Worm (Caenorhabditis elegans): ENCODE data around the gene dhs-23.
A peak's percentile ranks its signal among the peaks of the same experiment; 100 is the strongest.

The dhs-23 gene

DNA sequence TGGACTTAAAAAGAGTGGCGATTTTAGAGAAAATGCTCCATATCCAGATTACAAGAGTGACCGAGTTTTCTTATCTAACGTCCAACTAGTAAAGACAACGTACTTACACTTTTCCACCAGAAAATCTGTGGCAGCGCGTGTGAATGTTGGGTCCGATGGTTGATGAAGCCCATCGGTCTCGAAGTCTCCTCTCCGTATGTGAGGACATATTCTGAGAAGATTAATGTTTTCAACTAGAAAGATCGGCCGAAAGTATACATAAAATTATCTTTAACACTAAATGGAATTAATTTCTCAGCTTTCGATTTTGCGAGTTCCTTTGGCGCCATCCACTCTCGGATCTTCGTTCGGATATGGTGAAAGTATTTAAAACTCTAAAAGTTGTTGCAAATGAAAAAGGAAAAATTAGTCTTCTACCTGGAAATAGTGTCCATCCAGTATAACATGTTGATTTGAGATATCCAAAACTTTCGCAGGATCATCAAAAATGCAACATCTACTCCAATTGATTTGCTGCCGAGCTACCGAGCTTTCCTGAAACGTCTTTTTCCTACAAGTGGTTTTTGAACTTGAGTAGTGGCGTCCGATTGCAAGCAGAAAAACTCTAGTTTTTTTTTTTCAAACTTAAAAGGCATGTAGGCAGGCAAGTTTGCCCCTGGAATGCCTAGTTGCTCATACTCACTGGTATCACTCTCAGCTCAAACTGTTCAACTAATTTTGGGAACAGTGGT is 50.5 kb downstream of the dhs-23 start:
- TF ChIP-seq elt-4 (tag; optimal IDR thresholded peaks at IDR 0.05) (no peak), unc-86 (tag; optimal IDR thresholded peaks at IDR 0.05) (no peak), C08G9.2 (tag; optimal IDR thresholded peaks at IDR 0.05) (no peak), ceh-45 (GFP tag; IDR thresholded peaks at IDR 0.05) (0 out of 2 replicates have a peak, but pooled peaks have one; percentile 28), zip-5 (tag; optimal IDR thresholded peaks at IDR 0.05) (no peak)
